Worm (Caenorhabditis elegans) whole organism, L2 larva: ENCODE measurements around the gene Y73F8A.13.

Experiments
- ama-1 ChIP-seq: fragments of 150-350 bp; optimal IDR thresholded peaks from 2 replicates; lab custom pipeline; 2018; ENCODE audit warnings: inconsistent platforms
- nhr-25 ChIP-seq: fragments of 150-350 bp; sonication (generic microtip); optimal IDR thresholded peaks from 3 replicates; lab custom pipeline; 2014; ENCODE audit warnings: missing biosample characterization, missing genetic modification characterization
- ztf-11 ChIP-seq: sonication (generic microtip); optimal IDR thresholded peaks from 2 replicates; lab custom pipeline; 2017; ENCODE audit warnings: missing biosample characterization, missing genetic modification characterization

ce11 chrIV:15280219-15280618 is 31.8 kb upstream of the Y73F8A.13 start:
- no peak for TF ChIP-seq ztf-11 (tag; lab: Kevin White, UChicago)
- TF ChIP-seq ama-1, result no peak
- TF ChIP-seq nhr-25 (tag; lab: Kevin White, UChicago), result no peak
